Fruit fly (Drosophila melanogaster) whole organism, pupa: ENCODE data around the gene peg.

Source experiments
- CG10348 ChIP-seq: fragments of 200-800 bp; sonication (Bioruptor generic); IDR thresholded peaks from 2 replicates; pipeline ENCODE4 v1.3.6; 2022; ENCODE audit warnings: missing biosample characterization, missing genetic modification characterization
- CG12605 ChIP-seq: fragments of 200-800 bp; sonication (Bioruptor generic); IDR thresholded peaks from 2 replicates; pipeline ENCODE4 v1.3.6; 2022; ENCODE audit warnings: missing biosample characterization, missing genetic modification characterization
- CG13204 ChIP-seq: fragments of 200-800 bp; sonication (Bioruptor generic); optimal IDR thresholded peaks from 2 replicates; lab custom pipeline; 2018; ENCODE audit warnings: missing biosample characterization, mild to moderate bottlenecking, missing genetic modification characterization, moderate library complexity
- CG14655 ChIP-seq: fragments of 200-800 bp; sonication (Bioruptor generic); optimal IDR thresholded peaks from 3 replicates; lab custom pipeline; 2017; ENCODE audit warnings: mild to moderate bottlenecking, missing biosample characterization, missing genetic modification reagents, missing genetic modification characterization
- CG15710 ChIP-seq: fragments of 200-800 bp; sonication (Bioruptor generic); optimal IDR thresholded peaks from 2 replicates; lab custom pipeline; 2018; ENCODE audit warnings: missing biosample characterization, mild to moderate bottlenecking, missing genetic modification characterization, moderate library complexity
- CG17806 ChIP-seq: fragments of 200-800 bp; sonication (Bioruptor generic); optimal IDR thresholded peaks from 2 replicates; lab custom pipeline; 2018; ENCODE audit warnings: missing biosample characterization, mild to moderate bottlenecking, missing genetic modification characterization, moderate library complexity
- CG32121 ChIP-seq: fragments of 200-800 bp; sonication (Bioruptor generic); IDR thresholded peaks from 2 replicates; pipeline ENCODE4 v1.3.6; 2022; ENCODE audit warnings: missing biosample characterization, missing genetic modification characterization
- CG34367 ChIP-seq: fragments of 200-800 bp; sonication (Bioruptor generic); optimal IDR thresholded peaks from 2 replicates; lab custom pipeline; 2018; ENCODE audit warnings: missing biosample characterization, mild to moderate bottlenecking, missing genetic modification characterization
- CG4496 ChIP-seq: fragments of 200-800 bp; sonication (Bioruptor generic); IDR thresholded peaks from 3 replicates; pipeline ENCODE4 v1.3.6; 2022; ENCODE audit warnings: missing biosample characterization, missing genetic modification characterization
- CG8159 ChIP-seq: fragments of 200-800 bp; sonication (Bioruptor generic); optimal IDR thresholded peaks from 3 replicates; lab custom pipeline; 2018; ENCODE audit warnings: missing biosample characterization, mild to moderate bottlenecking, missing genetic modification characterization, moderate library complexity
- CG8301 ChIP-seq: fragments of 200-800 bp; sonication (Bioruptor generic); optimal IDR thresholded peaks from 2 replicates; lab custom pipeline; 2018; ENCODE audit warnings: missing biosample characterization, mild to moderate bottlenecking, missing genetic modification characterization
- CG9948 ChIP-seq: fragments of 200-800 bp; sonication (Bioruptor generic); optimal IDR thresholded peaks from 2 replicates; lab custom pipeline; 2018; ENCODE audit warnings: missing biosample characterization, mild to moderate bottlenecking, missing genetic modification characterization, moderate library complexity
- D1 ChIP-seq: fragments of 200-800 bp; sonication (Bioruptor generic); optimal IDR thresholded peaks from 2 replicates; lab custom pipeline; 2018; ENCODE audit warnings: missing biosample characterization, mild to moderate bottlenecking, missing genetic modification characterization, moderate library complexity
- EcR ChIP-seq: fragments of 200-800 bp; sonication (Bioruptor generic); optimal IDR thresholded peaks from 3 replicates; lab custom pipeline; 2019; ENCODE audit warnings: missing biosample characterization, missing genetic modification characterization, mild to moderate bottlenecking, moderate library complexity, missing genetic modification reagents
- Ets98B ChIP-seq: fragments of 200-800 bp; sonication (Bioruptor generic); IDR thresholded peaks from 2 replicates; pipeline ENCODE4 v1.3.6; 2022; ENCODE audit warnings: missing biosample characterization, missing genetic modification characterization
- Pif1A ChIP-seq: fragments of 200-800 bp; sonication (Bioruptor generic); optimal IDR thresholded peaks from 3 replicates; lab custom pipeline; 2016; ENCODE audit warnings: missing biosample characterization, missing genetic modification characterization
- Pif1B ChIP-seq: fragments of 200-800 bp; sonication (Bioruptor generic); optimal IDR thresholded peaks from 3 replicates; lab custom pipeline; 2016; ENCODE audit warnings: missing biosample characterization, missing genetic modification characterization
- Snoo ChIP-seq: fragments of 200-800 bp; sonication (Bioruptor generic); optimal IDR thresholded peaks from 3 replicates; lab custom pipeline; 2017; ENCODE audit warnings: missing biosample characterization, mild to moderate bottlenecking, missing genetic modification characterization, inconsistent platforms
- fd96Ca ChIP-seq: fragments of 200-800 bp; sonication (Bioruptor generic); IDR thresholded peaks from 3 replicates; pipeline ENCODE4 v1.3.6; 2022; ENCODE audit warnings: missing biosample characterization, missing genetic modification characterization
- gl ChIP-seq: fragments of 200-800 bp; sonication (Bioruptor generic); optimal IDR thresholded peaks from 2 replicates; lab custom pipeline; 2018; ENCODE audit warnings: missing biosample characterization, mild to moderate bottlenecking, missing genetic modification characterization
- rn ChIP-seq: fragments of 200-800 bp; sonication (Bioruptor generic); IDR thresholded peaks from 2 replicates; pipeline ENCODE4 v1.3.6; 2022; ENCODE audit warnings: missing biosample characterization, missing genetic modification characterization

The peg gene

DNA sequence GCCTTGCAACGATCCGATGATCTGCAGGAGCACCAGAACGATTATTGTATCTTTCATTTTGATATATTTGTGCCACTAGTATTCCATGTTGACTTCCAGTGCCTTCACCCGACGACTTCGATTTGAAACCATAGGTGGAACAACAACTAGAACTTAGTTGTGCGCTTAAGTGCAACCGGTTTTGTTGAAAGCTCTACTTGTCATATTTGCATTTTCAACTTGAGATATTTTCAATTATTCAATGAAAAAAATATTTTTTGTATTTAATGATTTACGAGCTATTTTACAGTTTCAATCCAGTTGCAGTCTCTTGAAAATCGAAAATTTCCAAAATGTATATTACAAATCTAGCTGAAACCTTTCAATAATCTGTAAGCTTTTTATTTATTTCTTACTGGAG lies 23.0 kb upstream of the peg start, which contains the start of gene CG31207:
Gene CG31207 (minus strand): TSS at position 101 of the 400 bp plus-strand sequence.
- TF ChIP-seq fd96Ca (GFP tag; lab: Robert Waterston, UW), result no peak
- no peak for TF ChIP-seq D1
- no peak for TF ChIP-seq gl (tag; lab: Kevin White, UChicago)
- no peak for TF ChIP-seq CG14655 (GFP tag; lab: Kevin White, UChicago)
- no peak for TF ChIP-seq Pif1B (GFP tag; lab: Kevin White, UChicago)
- no peak for TF ChIP-seq Pif1A (GFP tag; lab: Kevin White, UChicago)
- TF ChIP-seq CG17806 (tag; lab: Kevin White, UChicago), result no peak
- TF ChIP-seq EcR (GFP tag; lab: Kevin White, UChicago), result no peak
- no peak for TF ChIP-seq CG12605
- no peak for TF ChIP-seq CG13204
- TF ChIP-seq rn (GFP tag; lab: Robert Waterston, UW), result no peak
- TF ChIP-seq, all 21 proteins: peak for 0

DNA sequence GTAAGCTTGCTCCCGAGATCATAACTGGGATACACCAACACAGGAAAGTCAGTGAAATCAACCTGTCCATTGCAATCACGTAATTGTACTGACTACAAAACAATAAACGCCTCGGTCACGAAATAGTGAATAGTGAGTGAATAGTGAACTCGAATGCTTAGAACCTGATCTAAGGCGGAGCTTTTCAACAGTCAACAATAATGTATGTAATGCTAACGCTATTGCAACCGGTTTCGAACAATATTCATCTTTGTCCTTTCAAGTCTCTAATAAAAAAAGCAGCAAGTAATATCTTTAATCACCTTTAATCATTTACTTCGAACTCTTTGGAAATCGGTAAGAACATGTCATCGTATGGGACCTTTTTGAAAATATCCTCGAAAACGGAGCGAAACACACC lies 21.8 kb upstream of the peg start, which contains the start of gene CG31189:
Gene CG31189 (minus strand): TSS at position 101 of the 400 bp plus-strand sequence.
- TF ChIP-seq D1 (no peak), Ets98B (no peak), CG34367 (tag; lab: Kevin White, UChicago) (no peak), CG12605 (no peak), CG13204 (no peak), CG32121 (GFP tag; lab: Robert Waterston, UW) (no peak), CG8159 (tag; lab: Kevin White, UChicago) (no peak), CG14655 (GFP tag; lab: Kevin White, UChicago) (no peak), CG8301 (tag; lab: Kevin White, UChicago) (no peak), CG10348 (no peak), CG15710 (no peak), fd96Ca (GFP tag; lab: Robert Waterston, UW) (no peak), rn (GFP tag; lab: Robert Waterston, UW) (no peak)

DNA sequence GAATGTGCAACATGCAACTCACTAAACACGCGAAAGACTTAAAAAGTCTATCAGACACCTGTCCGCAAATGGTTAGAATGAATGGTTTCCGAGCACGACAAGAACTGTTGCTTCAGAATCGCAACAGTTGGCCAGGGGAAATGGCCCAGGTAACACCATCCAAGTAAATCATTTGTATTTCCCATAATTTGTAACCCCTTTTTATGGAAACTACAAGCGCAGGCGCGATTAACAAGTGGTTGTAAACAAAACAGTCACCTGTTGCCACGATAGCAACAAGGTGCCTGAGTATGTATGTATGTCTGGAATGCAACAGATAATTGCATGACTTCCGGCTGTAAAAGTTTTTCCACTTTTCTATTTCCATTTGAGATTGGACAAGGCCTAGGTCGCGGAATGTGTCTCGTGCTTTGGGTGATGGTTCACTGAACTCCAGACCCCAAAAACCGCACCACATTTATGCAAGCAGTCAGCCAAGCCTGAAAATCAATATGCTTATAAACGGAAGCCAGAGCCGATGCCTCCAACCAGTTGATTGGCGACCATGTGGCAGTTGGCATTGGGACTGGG lies 19.7 kb upstream of the peg start, which contains the start of gene CG12278:
Gene CG12278 (plus strand): TSS at position 520 of the 570 bp plus-strand sequence.
- TF ChIP-seq CG15710 (no peak), CG12605 (peak; percentile 100)

DNA sequence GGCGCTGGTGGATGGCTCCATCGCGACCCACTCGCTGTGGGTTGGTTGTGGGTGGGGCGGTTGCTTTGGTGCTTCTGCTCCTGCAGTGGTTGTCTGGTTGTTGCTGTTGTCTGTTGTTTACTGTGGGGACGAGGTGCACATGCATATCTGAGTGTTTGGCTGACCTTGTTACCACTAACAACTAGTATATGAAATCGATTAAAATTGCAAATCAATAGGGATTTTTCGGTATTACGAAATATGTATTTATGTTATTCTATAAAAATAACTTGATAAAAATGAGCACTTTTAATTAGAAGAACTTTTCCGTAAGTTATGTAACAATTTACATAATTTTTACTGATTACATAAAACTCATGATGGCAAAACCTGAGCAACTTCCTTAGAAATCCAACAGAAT lies 18.4 kb upstream of the peg start, which contains the start of gene Dhc93AB:
Gene Dhc93AB (minus strand): TSS at position 101 of the 400 bp plus-strand sequence.
- TF ChIP-seq CG32121 (GFP tag; lab: Robert Waterston, UW), result no peak
- no peak for TF ChIP-seq Ets98B
- no peak for TF ChIP-seq CG34367 (tag; lab: Kevin White, UChicago)
- TF ChIP-seq CG17806 (tag; lab: Kevin White, UChicago), result no peak
- no peak for TF ChIP-seq rn (GFP tag; lab: Robert Waterston, UW)
- no peak for TF ChIP-seq CG10348
- TF ChIP-seq CG13204, result no peak
- no peak for TF ChIP-seq CG4496 (GFP tag; lab: Robert Waterston, UW)
- TF ChIP-seq EcR (GFP tag; lab: Kevin White, UChicago), result no peak
- TF ChIP-seq Snoo, result no peak
- no peak for TF ChIP-seq CG8159 (tag; lab: Kevin White, UChicago)
- TF ChIP-seq CG12605, result no peak
- TF ChIP-seq Pif1A (GFP tag; lab: Kevin White, UChicago), result no peak

DNA sequence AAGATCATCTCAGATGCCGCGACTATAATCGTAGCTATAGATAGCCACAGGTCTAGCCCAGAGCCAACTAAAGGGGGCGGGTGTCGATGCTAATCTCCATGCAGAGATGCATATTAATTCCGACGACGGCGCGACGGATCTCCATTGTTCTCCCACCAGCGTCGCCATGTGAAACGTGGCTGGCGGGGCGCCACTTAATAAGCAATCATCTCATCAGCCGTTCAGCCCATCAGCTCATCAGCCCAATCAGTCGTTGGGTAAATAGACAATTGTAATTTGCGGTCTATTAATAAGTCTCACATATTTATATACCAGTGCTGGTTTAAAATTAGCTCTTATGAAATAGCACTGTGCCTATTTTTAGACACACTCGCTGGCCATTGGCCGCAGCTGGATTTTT lies 1.5 kb upstream of the peg start:
- TF ChIP-seq CG12605, result no peak
- TF ChIP-seq Snoo, result no peak
- TF ChIP-seq Pif1B (GFP tag; lab: Kevin White, UChicago), result no peak
- TF ChIP-seq Ets98B, result no peak
- TF ChIP-seq CG8159 (tag; lab: Kevin White, UChicago), result no peak
- TF ChIP-seq D1, result no peak
- no peak for TF ChIP-seq CG17806 (tag; lab: Kevin White, UChicago)
- TF ChIP-seq Pif1A (GFP tag; lab: Kevin White, UChicago), result no peak
- TF ChIP-seq CG8301 (tag; lab: Kevin White, UChicago), result no peak
- no peak for TF ChIP-seq CG15710
- TF ChIP-seq CG13204, result no peak
- no peak for TF ChIP-seq CG9948
- TF ChIP-seq CG32121 (GFP tag; lab: Robert Waterston, UW), result no peak
- TF ChIP-seq CG34367 (tag; lab: Kevin White, UChicago), result no peak
- no peak for TF ChIP-seq fd96Ca (GFP tag; lab: Robert Waterston, UW)

DNA sequence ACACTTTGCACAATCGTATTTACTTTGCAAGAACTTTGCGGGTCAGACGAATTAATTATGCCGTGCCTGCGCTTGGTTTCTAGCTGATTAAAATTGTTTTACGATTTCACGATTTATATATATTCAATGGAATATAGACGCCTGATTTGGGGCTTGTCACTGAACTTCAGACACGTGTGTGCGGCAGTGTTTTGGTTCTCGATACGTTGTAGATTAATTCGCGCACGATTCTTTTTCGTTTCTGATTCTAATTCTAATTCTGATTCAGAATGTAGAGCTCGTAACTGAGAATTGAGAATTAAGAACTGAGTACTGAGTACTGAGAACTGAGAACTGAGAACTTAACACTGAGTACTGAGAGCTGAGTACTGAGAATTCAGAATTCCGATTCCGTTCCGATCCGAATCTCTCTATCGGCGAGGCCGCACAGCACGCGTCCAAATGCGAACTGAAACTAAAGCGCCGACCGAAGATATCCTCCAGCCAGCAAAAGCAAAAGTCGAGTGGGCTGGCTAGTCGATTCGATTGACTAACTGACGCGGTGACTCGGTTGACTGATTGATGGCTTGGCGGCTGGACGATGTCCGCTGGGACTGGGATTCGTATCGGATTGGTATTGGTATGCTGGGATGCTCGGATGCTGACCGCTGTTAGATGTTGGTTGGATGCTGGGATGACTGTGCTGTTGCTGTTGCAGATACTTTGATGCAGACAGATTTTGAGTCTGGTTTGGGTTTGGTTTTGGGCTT lies 1.0 kb downstream of the peg start:
- TF ChIP-seq rn (GFP tag; lab: Robert Waterston, UW) (no peak), Pif1B (GFP tag; lab: Kevin White, UChicago) (no peak), CG8301 (tag; lab: Kevin White, UChicago) (no peak), CG9948 (no peak), CG10348 (no peak), CG34367 (tag; lab: Kevin White, UChicago) (no peak), fd96Ca (GFP tag; lab: Robert Waterston, UW) (no peak), CG32121 (GFP tag; lab: Robert Waterston, UW) (no peak), Snoo (no peak), CG12605 (no peak), CG15710 (no peak), Pif1A (GFP tag; lab: Kevin White, UChicago) (no peak), CG4496 (GFP tag; lab: Robert Waterston, UW) (no peak), Ets98B (no peak), D1 (no peak), CG17806 (tag; lab: Kevin White, UChicago) (no peak), EcR (GFP tag; lab: Kevin White, UChicago) (no peak), gl (tag; lab: Kevin White, UChicago) (no peak)
